Fruit fly (Drosophila melanogaster) whole organism: ENCODE measurements around the gene wts.

ENCODE experiments used
- CG8478 ChIP-seq: fragments of >200 bp; optimal IDR thresholded peaks from 2 replicates; lab custom pipeline; 2018; ENCODE audit warnings: inconsistent platforms
- pan ChIP-seq: fragments of >200 bp; optimal IDR thresholded peaks from 2 replicates; lab custom pipeline; 2017
- usp ChIP-seq: fragments of >200 bp; optimal IDR thresholded peaks from 2 replicates; lab custom pipeline; 2017; ENCODE audit warnings: missing biosample characterization, missing genetic modification characterization, mixed read lengths

- no peak for TF ChIP-seq CG8478 (lab: Kevin White, UChicago)
- TF ChIP-seq pan = no peak
- no peak for TF ChIP-seq usp (GFP tag; lab: Kevin White, UChicago)
Measured at dm6 chr3R:30758725-30759714, 47.4 kb downstream of the wts start.
